Fruit fly (Drosophila melanogaster) whole organism, embryonic: ENCODE measurements around the gene Osbp.

ENCODE experiments used
- Antp ChIP-seq: fragments of 200-800 bp; sonication (Bioruptor generic); optimal IDR thresholded peaks from 3 replicates; lab custom pipeline; 2016; ENCODE audit warnings: missing biosample characterization, missing genetic modification characterization
- Blimp-1 ChIP-seq: fragments of 200-800 bp; sonication (Bioruptor generic); optimal IDR thresholded peaks from 3 replicates; lab custom pipeline; 2018; ENCODE audit warnings: missing biosample characterization, missing genetic modification characterization, mild to moderate bottlenecking, moderate library complexity, missing genetic modification reagents
- CG1024 ChIP-seq: fragments of 200-800 bp; sonication (Bioruptor generic); IDR thresholded peaks from 2 replicates; pipeline ENCODE4 v1.3.6; 2022; ENCODE audit warnings: missing biosample characterization, missing genetic modification characterization
- CG10366 ChIP-seq: fragments of 200-800 bp; sonication (Bioruptor generic); IDR thresholded peaks from 2 replicates; pipeline ENCODE4 v1.3.6; 2022; ENCODE audit warnings: missing biosample characterization, missing genetic modification characterization
- CG12299 ChIP-seq: fragments of 200-800 bp; sonication (Bioruptor generic); optimal IDR thresholded peaks from 2 replicates; lab custom pipeline; 2018; ENCODE audit warnings: missing biosample characterization, mild to moderate bottlenecking, missing genetic modification characterization
- CG1233 ChIP-seq: fragments of 200-800 bp; sonication (Bioruptor generic); optimal IDR thresholded peaks from 4 replicates; lab custom pipeline; 2018; ENCODE audit warnings: missing biosample characterization, mild to moderate bottlenecking, missing genetic modification characterization
- CG12942 ChIP-seq: fragments of 200-800 bp; sonication (Bioruptor generic); optimal IDR thresholded peaks from 3 replicates; lab custom pipeline; 2016; ENCODE audit warnings: missing biosample characterization, missing genetic modification characterization
- CG13287 ChIP-seq: fragments of 200-800 bp; sonication (Bioruptor generic); IDR thresholded peaks from 2 replicates; pipeline ENCODE4 v1.3.6; 2022; ENCODE audit warnings: missing biosample characterization, missing genetic modification characterization; ENCODE audit not compliant: partially characterized antibody
- CG13624 ChIP-seq: fragments of 200-800 bp; sonication (Bioruptor generic); optimal IDR thresholded peaks from 2 replicates; lab custom pipeline; 2016; ENCODE audit warnings: missing biosample characterization, missing genetic modification characterization
- CG14441 ChIP-seq: fragments of 200-800 bp; sonication (Bioruptor generic); IDR thresholded peaks from 2 replicates; pipeline ENCODE4 v1.3.6; 2022; ENCODE audit warnings: missing biosample characterization, missing genetic modification characterization
- CG14710 ChIP-seq: fragments of 200-800 bp; sonication (Bioruptor generic); optimal IDR thresholded peaks from 3 replicates; lab custom pipeline; 2019; ENCODE audit warnings: missing biosample characterization, mild to moderate bottlenecking, missing genetic modification characterization, moderate library complexity
- CG15601 ChIP-seq: fragments of 200-800 bp; sonication (Bioruptor generic); optimal IDR thresholded peaks from 3 replicates; lab custom pipeline; 2019; ENCODE audit warnings: missing biosample characterization, mild to moderate bottlenecking, missing genetic modification characterization, moderate library complexity
- CG2202 ChIP-seq: fragments of 200-800 bp; sonication (Bioruptor generic); optimal IDR thresholded peaks from 2 replicates; lab custom pipeline; 2018; ENCODE audit warnings: missing biosample characterization, mild to moderate bottlenecking, missing genetic modification characterization
- CG3726 ChIP-seq: fragments of 200-800 bp; sonication (Bioruptor generic); IDR thresholded peaks from 3 replicates; pipeline ENCODE4, ENCODE4 v1.3.6; 2022; ENCODE audit warnings: missing biosample characterization, missing genetic modification characterization
- CG4617 ChIP-seq: fragments of 200-800 bp; sonication (Bioruptor generic); optimal IDR thresholded peaks from 3 replicates; lab custom pipeline; 2016; ENCODE audit warnings: missing biosample characterization, missing genetic modification characterization, borderline replicate concordance
- CG6683 ChIP-seq: fragments of 200-800 bp; sonication (Bioruptor generic); optimal IDR thresholded peaks from 2 replicates; lab custom pipeline; 2017; ENCODE audit warnings: missing biosample characterization, mild to moderate bottlenecking, missing genetic modification characterization, missing genetic modification reagents
- CG6854 ChIP-seq: fragments of 200-800 bp; sonication (Bioruptor generic); optimal IDR thresholded peaks from 3 replicates; lab custom pipeline; 2017; ENCODE audit warnings: missing biosample characterization, mild to moderate bottlenecking, missing genetic modification characterization
- CG7357 ChIP-seq: fragments of 200-800 bp; sonication (Bioruptor generic); IDR thresholded peaks from 3 replicates; pipeline ENCODE4 v1.3.6; 2022; ENCODE audit warnings: missing biosample characterization, missing genetic modification characterization
- CG7556 ChIP-seq: fragments of 200-800 bp; sonication (Bioruptor generic); optimal IDR thresholded peaks from 2 replicates; lab custom pipeline; 2017; ENCODE audit warnings: missing biosample characterization, mild to moderate bottlenecking, missing genetic modification characterization
- CkIIα-i1 ChIP-seq: fragments of 200-800 bp; sonication (Bioruptor generic); IDR thresholded peaks from 2 replicates; pipeline ENCODE4 v1.3.6; 2022; ENCODE audit warnings: missing biosample characterization, missing genetic modification characterization
- D19B ChIP-seq: fragments of 200-800 bp; sonication (Bioruptor generic); optimal IDR thresholded peaks from 2 replicates; lab custom pipeline; 2017; ENCODE audit warnings: missing biosample characterization, mild to moderate bottlenecking, missing genetic modification characterization
- Dip3 ChIP-seq: fragments of 200-800 bp; sonication (Bioruptor generic); optimal IDR thresholded peaks from 3 replicates; lab custom pipeline; 2016; ENCODE audit warnings: missing biosample characterization, missing genetic modification characterization
- Drgx ChIP-seq: fragments of 200-800 bp; sonication (Bioruptor generic); IDR thresholded peaks from 2 replicates; pipeline ENCODE4 v1.3.6; 2022; ENCODE audit warnings: missing biosample characterization, missing genetic modification characterization
- MBD-R2 ChIP-seq: fragments of 200-800 bp; sonication (Bioruptor generic); IDR thresholded peaks from 2 replicates; pipeline ENCODE4 v1.3.6; 2022; ENCODE audit warnings: missing biosample characterization, missing genetic modification characterization
- MTF-1 ChIP-seq: fragments of 200-800 bp; sonication (Bioruptor generic); optimal IDR thresholded peaks from 2 replicates; lab custom pipeline; 2018; ENCODE audit warnings: missing biosample characterization, mild to moderate bottlenecking, missing genetic modification characterization, borderline replicate concordance
- NK7.1 ChIP-seq: fragments of 200-800 bp; sonication (Bioruptor generic); optimal IDR thresholded peaks from 3 replicates; lab custom pipeline; 2016; ENCODE audit warnings: missing biosample characterization, missing genetic modification characterization
- Oaz ChIP-seq: fragments of 200-800 bp; sonication (Bioruptor generic); IDR thresholded peaks from 2 replicates; pipeline ENCODE4 v1.3.6; 2022; ENCODE audit warnings: missing biosample characterization, missing genetic modification characterization
- Ptx1 ChIP-seq: fragments of 200-800 bp; sonication (Bioruptor generic); IDR thresholded peaks from 2 replicates; pipeline ENCODE4 v1.3.6; 2022; ENCODE audit warnings: missing biosample characterization, missing genetic modification characterization
- Scr ChIP-seq: fragments of 200-800 bp; sonication (Bioruptor generic); IDR thresholded peaks from 2 replicates; pipeline ENCODE4 v1.3.6; 2022; ENCODE audit warnings: missing biosample characterization, missing genetic modification characterization; ENCODE audit not compliant: partially characterized antibody
- Sry-δ ChIP-seq: fragments of 200-800 bp; sonication (Bioruptor generic); optimal IDR thresholded peaks from 2 replicates; lab custom pipeline; 2016; ENCODE audit warnings: missing biosample characterization, missing genetic modification characterization
- TFAM ChIP-seq: fragments of 200-800 bp; sonication (Bioruptor generic); optimal IDR thresholded peaks from 2 replicates; lab custom pipeline; 2017; ENCODE audit warnings: missing biosample characterization, missing genetic modification characterization, inconsistent platforms
- Vsx1 ChIP-seq: fragments of 200-800 bp; sonication (Bioruptor generic); optimal IDR thresholded peaks from 2 replicates; lab custom pipeline; 2017; ENCODE audit warnings: missing biosample characterization, mild to moderate bottlenecking, missing genetic modification characterization, missing genetic modification reagents
- ac ChIP-seq: fragments of 200-800 bp; sonication (Bioruptor generic); optimal IDR thresholded peaks from 3 replicates; lab custom pipeline; 2017; ENCODE audit warnings: missing biosample characterization, mild to moderate bottlenecking, missing genetic modification characterization
- ara ChIP-seq: fragments of 200-800 bp; sonication (Bioruptor generic); IDR thresholded peaks from 2 replicates; pipeline ENCODE4 v1.3.6; 2022; ENCODE audit warnings: missing biosample characterization, missing genetic modification characterization
- cad ChIP-seq: fragments of >200 bp; optimal IDR thresholded peaks from 2 replicates; lab custom pipeline; 2017; ENCODE audit warnings: missing biosample characterization, missing genetic modification characterization
- caup ChIP-seq: fragments of 200-800 bp; sonication (Bioruptor generic); optimal IDR thresholded peaks from 3 replicates; lab custom pipeline; 2017; ENCODE audit warnings: missing biosample characterization, mild to moderate bottlenecking, missing genetic modification characterization, moderate library complexity; ENCODE audit not compliant: severe bottlenecking
- disco-r ChIP-seq: fragments of 200-800 bp; sonication (Bioruptor generic); optimal IDR thresholded peaks from 2 replicates; lab custom pipeline; 2016; ENCODE audit warnings: missing biosample characterization, missing genetic modification characterization
- dpn ChIP-seq, 2 experiments: fragments of 200-800 bp; sonication (Bioruptor generic); optimal IDR thresholded peaks; 3 replicates each; lab custom pipeline; 2016; ENCODE audit warnings: missing biosample characterization in 2 of 2, missing genetic modification characterization in 2 of 2
- dysf ChIP-seq: fragments of 200-800 bp; sonication (Bioruptor generic); IDR thresholded peaks from 3 replicates; pipeline ENCODE4 v1.3.6; 2022; ENCODE audit warnings: missing biosample characterization, missing genetic modification characterization
- fd102C ChIP-seq: fragments of 200-800 bp; sonication (Bioruptor generic); optimal IDR thresholded peaks from 2 replicates; lab custom pipeline; 2018; ENCODE audit warnings: missing biosample characterization, mild to moderate bottlenecking, missing genetic modification characterization, moderate library complexity
- fu2 ChIP-seq: fragments of 200-800 bp; sonication (Bioruptor generic); optimal IDR thresholded peaks from 2 replicates; lab custom pipeline; 2016; ENCODE audit warnings: missing biosample characterization, missing genetic modification characterization
- ind ChIP-seq: fragments of 200-800 bp; sonication (Bioruptor generic); optimal IDR thresholded peaks from 3 replicates; lab custom pipeline; 2016; ENCODE audit warnings: missing biosample characterization, missing genetic modification characterization
- luna ChIP-seq: fragments of 200-800 bp; sonication (Bioruptor generic); optimal IDR thresholded peaks from 2 replicates; lab custom pipeline; 2016; ENCODE audit warnings: missing biosample characterization, missing genetic modification characterization
- mam ChIP-seq: fragments of 200-800 bp; sonication (Bioruptor generic); optimal IDR thresholded peaks from 3 replicates; lab custom pipeline; 2016; ENCODE audit warnings: missing biosample characterization, missing genetic modification characterization
- nmo ChIP-seq: fragments of 200-800 bp; sonication (Bioruptor generic); optimal IDR thresholded peaks from 2 replicates; lab custom pipeline; 2018; ENCODE audit warnings: missing biosample characterization, mild to moderate bottlenecking, missing genetic modification characterization, moderate library complexity
- pan ChIP-seq, 4 experiments: fragments of >200 bp in 3 of 4; fragments of 200-800 bp in 1 of 4; sonication (Bioruptor generic) in 1 of 4; optimal IDR thresholded peaks in 3 of 4; IDR thresholded peaks in 1 of 4; 2 replicates each; pipeline versions ENCODE4 v1.3.6 to Lab custom; 2017 to 2022; ENCODE audit warnings: missing biosample characterization in 2 of 4, missing genetic modification characterization in 2 of 4, mixed read lengths in 1 of 4
- tgo ChIP-seq: fragments of 200-800 bp; sonication (Bioruptor generic); IDR thresholded peaks from 3 replicates; pipeline ENCODE4 v1.3.6; 2022; ENCODE audit warnings: missing biosample characterization, missing genetic modification characterization
- unpg ChIP-seq: fragments of 200-800 bp; sonication (Bioruptor generic); optimal IDR thresholded peaks from 3 replicates; lab custom pipeline; 2018; ENCODE audit warnings: missing biosample characterization, mild to moderate bottlenecking, missing genetic modification characterization, moderate library complexity

Osbp gene

DNA sequence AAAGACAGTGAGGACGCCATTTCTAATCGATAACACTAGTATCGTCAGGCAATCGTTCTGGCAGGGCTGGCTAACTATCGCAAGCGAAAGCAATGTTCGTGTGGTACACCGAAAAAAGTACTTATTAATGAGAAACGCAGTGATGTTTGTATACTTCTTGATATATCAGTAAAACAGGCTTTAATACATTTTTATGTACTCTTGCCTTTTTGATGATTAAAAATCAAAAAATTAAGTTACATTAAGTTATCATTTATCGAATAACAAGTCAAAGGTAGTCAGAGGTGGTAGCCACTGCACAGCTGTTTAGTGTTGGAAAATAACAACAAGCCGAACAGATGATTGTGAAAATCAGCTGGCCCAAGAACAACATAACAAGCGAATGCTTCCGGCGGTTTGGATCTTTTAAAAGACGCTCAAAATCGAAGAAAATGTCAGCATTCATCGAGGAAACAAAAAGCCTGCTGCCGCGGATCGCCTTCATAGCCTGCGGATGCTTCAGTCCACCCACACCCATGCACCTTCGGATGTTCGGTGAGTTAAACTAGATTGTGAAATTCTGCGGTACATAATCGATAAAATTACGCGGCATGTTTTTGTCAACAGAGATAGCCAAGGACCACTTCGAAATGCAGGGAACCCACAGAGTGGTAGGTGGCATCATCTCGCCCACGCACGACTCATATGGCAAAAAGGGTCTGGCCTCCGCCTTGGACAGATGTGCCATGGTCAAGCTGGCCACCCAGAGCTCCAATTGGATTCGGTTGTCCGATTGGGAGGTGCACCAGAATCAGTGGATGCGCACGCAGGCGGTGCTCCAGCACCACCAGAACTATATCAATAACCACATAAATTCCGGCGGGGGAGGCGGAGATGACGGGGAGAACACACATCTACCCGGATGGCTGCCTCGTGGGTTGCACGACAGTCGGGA lies 7.2 kb upstream of the Osbp start, which contains the start of the genes ssh and Nmnat:
Gene ssh (minus strand): TSS at position 37 of the 934 bp plus-strand sequence.
Gene Nmnat (plus strand): TSS at position 318 of the 934 bp plus-strand sequence.
- TF ChIP-seq NK7.1 (GFP tag; lab: Kevin White, UChicago): no peak
- peak; percentile 32 for TF ChIP-seq luna (GFP tag; lab: Kevin White, UChicago)
- TF ChIP-seq caup (GFP tag; lab: Kevin White, UChicago): peak; percentile 16
- no peak for TF ChIP-seq CkIIα-i1 (GFP tag; lab: Robert Waterston, UW)
- TF ChIP-seq CG1024 (GFP tag; lab: Robert Waterston, UW): no peak
- TF ChIP-seq CG6683 (GFP tag; lab: Kevin White, UChicago): no peak
- no peak for TF ChIP-seq ara
- peak; percentile 87 for TF ChIP-seq CG14710 (tag; lab: Kevin White, UChicago)
- TF ChIP-seq mam (GFP tag; lab: Kevin White, UChicago): peak; percentile 37
- TF ChIP-seq CG1233 (GFP tag; lab: Kevin White, UChicago): no peak
- TF ChIP-seq CG14441 (GFP tag; lab: Robert Waterston, UW): no peak
- peak; percentile 55 for TF ChIP-seq CG4617 (GFP tag; lab: Kevin White, UChicago)
- no peak for TF ChIP-seq CG12299 (tag; lab: Kevin White, UChicago)
- peak; percentile 95 for TF ChIP-seq Sry-δ (GFP tag; lab: Kevin White, UChicago)
- TF ChIP-seq tgo: no peak
- TF ChIP-seq pan (optimal IDR thresholded peaks at IDR 0.05; lab: Kevin White, UChicago): no peak
- no peak for TF ChIP-seq pan (GFP tag; optimal IDR thresholded peaks at IDR 0.05 in 1 of 2, IDR thresholded peaks at IDR 0.05 in 1 of 2)
- no peak for TF ChIP-seq cad (GFP tag; lab: Kevin White, UChicago)
- peak; percentile 94 for TF ChIP-seq Scr (GFP tag; lab: Robert Waterston, UW)
- TF ChIP-seq CG2202: no peak
- TF ChIP-seq CG7556 (GFP tag; lab: Kevin White, UChicago): no peak
- TF ChIP-seq Dip3 (GFP tag; lab: Kevin White, UChicago): peak; percentile 40
- TF ChIP-seq dpn (GFP tag; optimal IDR thresholded peaks at IDR 0.05; lab: Kevin White, UChicago): peak; percentile 34 to 56
- no peak for TF ChIP-seq unpg (GFP tag; lab: Kevin White, UChicago)
- no peak for TF ChIP-seq disco-r (GFP tag; lab: Kevin White, UChicago)
- TF ChIP-seq Blimp-1 (GFP tag; lab: Kevin White, UChicago): no peak
- TF ChIP-seq CG7357 (GFP tag; lab: Robert Waterston, UW): no peak
- no peak for TF ChIP-seq fd102C (GFP tag; lab: Kevin White, UChicago)
- peak; percentile 81 for TF ChIP-seq nmo (GFP tag; lab: Kevin White, UChicago)
- TF ChIP-seq CG6854 (GFP tag; lab: Kevin White, UChicago): no peak
- no peak for TF ChIP-seq CG10366 (GFP tag; lab: Robert Waterston, UW)
- TF ChIP-seq MTF-1 (GFP tag; lab: Kevin White, UChicago): no peak
- TF ChIP-seq Antp (GFP tag; lab: Kevin White, UChicago): no peak
- no peak for TF ChIP-seq ac (GFP tag; lab: Kevin White, UChicago)
- TF ChIP-seq dysf (GFP tag; lab: Robert Waterston, UW): peak; percentile 17; the same call in 1 of the 3 replicates
- no peak for TF ChIP-seq fu2
- TF ChIP-seq CG15601: no peak
- TF ChIP-seq D19B: no peak
- TF ChIP-seq TFAM: no peak
- peak; percentile 2 for TF ChIP-seq ind (GFP tag; lab: Kevin White, UChicago)
- TF ChIP-seq CG12942: no peak
- peak; percentile 93 for TF ChIP-seq CG13287 (GFP tag; lab: Robert Waterston, UW)
- TF ChIP-seq Oaz: no peak
- no peak for TF ChIP-seq Drgx (GFP tag; lab: Robert Waterston, UW)
- no peak for TF ChIP-seq Ptx1 (GFP tag; lab: Robert Waterston, UW)
- TF ChIP-seq CG13624: peak; percentile 53
- no peak for TF ChIP-seq Vsx1 (GFP tag; lab: Kevin White, UChicago)
- peak; percentile 92 for TF ChIP-seq MBD-R2 (GFP tag; lab: Robert Waterston, UW)
- TF ChIP-seq CG3726 (GFP tag; lab: Robert Waterston, UW): no peak
